ENCODE assay signal across 5 worm cellular contexts in genomic region chrII:221212-221611, ce11.
TF ChIP-seq lines count a peak whose summit lies in the region.

No protein-coding gene starts in this region.

TF ChIP-seq in whole organism, L1 larva, 84 proteins besides CTCF, POLR2A, EP300 and RAD21 (continues in another document):
- peak; percentile 70 for TF ChIP-seq nhr-90 (tag; optimal IDR thresholded peaks at IDR 0.05; lab: Kevin White, UChicago; ENCODE audit: poor library complexity)
- TF ChIP-seq lin-35 (GFP tag; optimal IDR thresholded peaks at IDR 0.05; lab: Kevin White, UChicago) = peak; percentile 81 to 85
- no peak for TF ChIP-seq nhr-237 (tag; optimal IDR thresholded peaks at IDR 0.05; lab: Kevin White, UChicago)
- TF ChIP-seq zag-1 (tag; optimal IDR thresholded peaks at IDR 0.05; lab: Kevin White, UChicago) = no peak
- peak; percentile 90 for TF ChIP-seq nhr-71 (tag; optimal IDR thresholded peaks at IDR 0.05; lab: Kevin White, UChicago)
- peak; percentile 48 for TF ChIP-seq dsc-1 (tag; optimal IDR thresholded peaks at IDR 0.05; lab: Kevin White, UChicago)
- peak; percentile 82 to 89 for TF ChIP-seq efl-1 (optimal IDR thresholded peaks at IDR 0.05; lab: Kevin White, UChicago)
- TF ChIP-seq efl-1 (GFP tag; optimal IDR thresholded peaks at IDR 0.05 in 1 of 2; lab: Kevin White, UChicago) = peak; percentile 72 to 97
- peak; percentile 72 for TF ChIP-seq lin-13 (GFP tag; optimal IDR thresholded peaks at IDR 0.05; lab: Kevin White, UChicago)
- peak in 3 of 6 experiments; percentile 7 to 25 (median 15) for TF ChIP-seq elt-3 (tag; optimal IDR thresholded peaks at IDR 0.05; lab: Kevin White, UChicago)
- peak; percentile 38 for TF ChIP-seq fos-1 (tag; optimal IDR thresholded peaks at IDR 0.05; lab: Kevin White, UChicago)
- TF ChIP-seq jun-1 (tag; optimal IDR thresholded peaks at IDR 0.05; lab: Kevin White, UChicago) = peak; percentile 54
- TF ChIP-seq skn-1 (tag; optimal IDR thresholded peaks at IDR 0.05; lab: Kevin White, UChicago) = peak; percentile 72
- peak; percentile 71 for TF ChIP-seq swsn-7 (tag; optimal IDR thresholded peaks at IDR 0.05; lab: Kevin White, UChicago)
- no peak for TF ChIP-seq mab-9 (GFP tag; IDR thresholded peaks at IDR 0.05; lab: Robert Waterston, UW)
- no peak for TF ChIP-seq efl-3 (GFP tag; optimal IDR thresholded peaks at IDR 0.05; lab: Kevin White, UChicago)
- TF ChIP-seq rnt-1 (tag; optimal IDR thresholded peaks at IDR 0.05; lab: Kevin White, UChicago) = peak; percentile 76
- peak; percentile 26; the same call in 1 of the 2 replicates for TF ChIP-seq isw-1 (GFP tag; IDR thresholded peaks at IDR 0.05; lab: Robert Waterston, UW)

TF ChIP-seq in whole organism, L3 larva, 47 proteins besides CTCF, POLR2A, EP300 and RAD21 (continues in another document):
- TF ChIP-seq nhr-77 (tag; optimal IDR thresholded peaks at IDR 0.05; lab: Kevin White, UChicago) (no peak), mdl-1 (tag; optimal IDR thresholded peaks at IDR 0.05; lab: Kevin White, UChicago) (peak; percentile 40), lin-39 (tag; optimal IDR thresholded peaks at IDR 0.05; lab: Kevin White, UChicago) (peak; percentile 95), nhr-23 (tag; optimal IDR thresholded peaks at IDR 0.05; lab: Kevin White, UChicago) (peak; percentile 81), skn-1 (tag; optimal IDR thresholded peaks at IDR 0.05; lab: Kevin White, UChicago) (peak; percentile 37), pqm-1 (tag; optimal IDR thresholded peaks at IDR 0.05; lab: Kevin White, UChicago) (peak; percentile 46), jun-1 (tag; optimal IDR thresholded peaks at IDR 0.05; lab: Kevin White, UChicago) (peak; percentile 81), R02D3.7 (tag; optimal IDR thresholded peaks at IDR 0.05; lab: Kevin White, UChicago) (peak; percentile 3), fkh-10 (GFP tag; optimal IDR thresholded peaks at IDR 0.05; lab: Kevin White, UChicago) (no peak), nhr-25 (tag; optimal IDR thresholded peaks at IDR 0.05; lab: Kevin White, UChicago) (peak; percentile 96), ama-1 (optimal IDR thresholded peaks at IDR 0.05; lab: Kevin White, UChicago) (peak; percentile 41), lsy-12 (tag; optimal IDR thresholded peaks at IDR 0.05; lab: Kevin White, UChicago) (peak; percentile 34), nhr-76 (tag; optimal IDR thresholded peaks at IDR 0.05; lab: Kevin White, UChicago) (no peak), tbx-2 (tag; optimal IDR thresholded peaks at IDR 0.05; lab: Kevin White, UChicago) (peak; percentile 58), snpc-4 (tag; optimal IDR thresholded peaks at IDR 0.05; lab: Kevin White, UChicago) (peak; percentile 37), hmg-11 (tag; optimal IDR thresholded peaks at IDR 0.05; lab: Kevin White, UChicago) (peak; percentile 85), ZK546.5 (tag; optimal IDR thresholded peaks at IDR 0.05; lab: Kevin White, UChicago) (no peak), pha-4 (tag; optimal IDR thresholded peaks at IDR 0.05; lab: Kevin White, UChicago) (peak; percentile 47), ceh-82 (tag; optimal IDR thresholded peaks at IDR 0.05; lab: Kevin White, UChicago) (no peak)

TF ChIP-seq in whole organism, early embryonic, 17 proteins besides CTCF, POLR2A, EP300 and RAD21:
- TF ChIP-seq B0310.2 (tag; optimal IDR thresholded peaks at IDR 0.05; lab: Kevin White, UChicago) (no peak), hmg-4 (GFP tag; optimal IDR thresholded peaks at IDR 0.05; lab: Kevin White, UChicago) (peak; percentile 58), aly-1 (tag; optimal IDR thresholded peaks at IDR 0.05; lab: Kevin White, UChicago) (peak; percentile 45)

TF ChIP-seq in whole organism, midembryonic, 9 proteins besides CTCF, POLR2A, EP300 and RAD21:
- TF ChIP-seq cog-1 (tag; optimal IDR thresholded peaks at IDR 0.05; lab: Kevin White, UChicago) = peak; percentile 20
- no peak for TF ChIP-seq ztf-23 (GFP tag; IDR thresholded peaks at IDR 0.05; lab: Robert Waterston, UW)
- no peak for TF ChIP-seq ztf-29 (GFP tag; IDR thresholded peaks at IDR 0.05; lab: Robert Waterston, UW)
- TF ChIP-seq T22C8.4 (GFP tag; IDR thresholded peaks at IDR 0.05; lab: Robert Waterston, UW) = no peak
- TF ChIP-seq med-1 (GFP tag; optimal IDR thresholded peaks at IDR 0.05; lab: Kevin White, UChicago; ENCODE audit: insufficient read depth) = no peak
- 0 out of 2 replicates have a peak, but pooled peaks have one; percentile 24 for TF ChIP-seq tab-1 (GFP tag; IDR thresholded peaks at IDR 0.05; lab: Robert Waterston, UW)
- 0 out of 2 replicates have a peak, but pooled peaks have one; percentile 58 for TF ChIP-seq flt-1 (GFP tag; IDR thresholded peaks at IDR 0.05; lab: Robert Waterston, UW)
TF ChIP-seq in whole organism, midembryonic: peak in this region for 3.

TF ChIP-seq in whole organism, young adult, 124 proteins besides CTCF, POLR2A, EP300 and RAD21 (continues in another document):
- peak; percentile 86 for TF ChIP-seq attf-5 (GFP tag; optimal IDR thresholded peaks at IDR 0.05; lab: Kevin White, UChicago)
- peak; percentile 65; the same call in 1 of the 2 replicates for TF ChIP-seq nfyb-1 (GFP tag; IDR thresholded peaks at IDR 0.05; lab: Robert Waterston, UW)
- no peak for TF ChIP-seq ztf-6 (GFP tag; IDR thresholded peaks at IDR 0.05; lab: Robert Waterston, UW)
- no peak for TF ChIP-seq athp-1 (tag; optimal IDR thresholded peaks at IDR 0.05; lab: Kevin White, UChicago)
- TF ChIP-seq ama-1 (optimal IDR thresholded peaks at IDR 0.05; lab: Kevin White, UChicago) = no peak
- peak in 1 of 2 experiments; percentile 74 for TF ChIP-seq ama-1 (GFP tag; optimal IDR thresholded peaks at IDR 0.05; lab: Kevin White, UChicago)
- TF ChIP-seq repo-1 (tag; optimal IDR thresholded peaks at IDR 0.05; lab: Kevin White, UChicago) = peak; percentile 41
- TF ChIP-seq lin-35 (GFP tag; optimal IDR thresholded peaks at IDR 0.05; lab: Kevin White, UChicago) = peak in 1 of 3 experiments; percentile 51
- TF ChIP-seq lin-26 (GFP tag; IDR thresholded peaks at IDR 0.05; lab: Robert Waterston, UW) = peak; percentile 69; the same call in 1 of the 2 replicates
- 0 out of 2 replicates have a peak, but pooled peaks have one; percentile 36 for TF ChIP-seq madf-3 (GFP tag; IDR thresholded peaks at IDR 0.05; lab: Robert Waterston, UW)
- TF ChIP-seq lsy-27 (tag; optimal IDR thresholded peaks at IDR 0.05; lab: Kevin White, UChicago; ENCODE audit: borderline replicate concordance, insufficient read depth) = no peak
- TF ChIP-seq Y79H2A.3 (GFP tag; conservative IDR thresholded peaks at IDR 0.05; lab: Robert Waterston, UW) = no peak
- TF ChIP-seq zim-3 (tag; optimal IDR thresholded peaks at IDR 0.05; lab: Kevin White, UChicago) = no peak
- no peak for TF ChIP-seq ZK185.1 (tag; optimal IDR thresholded peaks at IDR 0.05; lab: Kevin White, UChicago; ENCODE audit: poor library complexity, severe bottlenecking)
- TF ChIP-seq nhr-80 (tag; optimal IDR thresholded peaks at IDR 0.05; lab: Kevin White, UChicago) = peak; percentile 67
- TF ChIP-seq cebp-2 (GFP tag; IDR thresholded peaks at IDR 0.05; lab: Robert Waterston, UW) = no peak
- peak; percentile 38 for TF ChIP-seq tlf-1 (GFP tag; optimal IDR thresholded peaks at IDR 0.05; lab: Kevin White, UChicago)
- 0 out of 2 replicates have a peak, but pooled peaks have one; percentile 37 for TF ChIP-seq sea-2 (GFP tag; IDR thresholded peaks at IDR 0.05; lab: Robert Waterston, UW)
- no peak for TF ChIP-seq nfya-1 (tag; optimal IDR thresholded peaks at IDR 0.05; lab: Kevin White, UChicago; ENCODE audit: borderline replicate concordance, insufficient read depth)
- TF ChIP-seq unc-130 (GFP tag; optimal IDR thresholded peaks at IDR 0.05; lab: Kevin White, UChicago) = no peak
- 0 out of 2 replicates have a peak, but pooled peaks have one; percentile 39 for TF ChIP-seq lir-1 (GFP tag; conservative IDR thresholded peaks at IDR 0.05; lab: Robert Waterston, UW)
- peak; percentile 96 for TF ChIP-seq zfh-2 (GFP tag; conservative IDR thresholded peaks at IDR 0.05; lab: Robert Waterston, UW)
- peak; percentile 84 for TF ChIP-seq mcd-1 (GFP tag; IDR thresholded peaks at IDR 0.05; lab: Robert Waterston, UW)
- TF ChIP-seq ztf-25 (GFP tag; IDR thresholded peaks at IDR 0.05; lab: Robert Waterston, UW) = no peak
- no peak for TF ChIP-seq snpc-4 (GFP tag; optimal IDR thresholded peaks at IDR 0.05; lab: Kevin White, UChicago)
- TF ChIP-seq snpc-4 (tag; optimal IDR thresholded peaks at IDR 0.05; lab: Kevin White, UChicago) = peak in 3 of 4 experiments; percentile 4 to 67 (median 31)
- peak; percentile 67 for TF ChIP-seq K12H6.12 (tag; optimal IDR thresholded peaks at IDR 0.05; lab: Kevin White, UChicago)
- TF ChIP-seq egl-44 (GFP tag; IDR thresholded peaks at IDR 0.05; lab: Robert Waterston, UW) = no peak
- no peak for TF ChIP-seq F57C9.4 (tag; optimal IDR thresholded peaks at IDR 0.05; lab: Kevin White, UChicago)
- TF ChIP-seq dox-1 (GFP tag; IDR thresholded peaks at IDR 0.05; lab: Robert Waterston, UW) = peak; percentile 64; the same call in 1 of the 2 replicates
- TF ChIP-seq nhr-90 (tag; optimal IDR thresholded peaks at IDR 0.05; lab: Kevin White, UChicago) = no peak
- peak; percentile 32 for TF ChIP-seq chd-7 (tag; optimal IDR thresholded peaks at IDR 0.05; lab: Kevin White, UChicago)
- TF ChIP-seq rcor-1 (GFP tag; IDR thresholded peaks at IDR 0.05; lab: Robert Waterston, UW) = peak; percentile 38; the same call in 1 of the 2 replicates
- TF ChIP-seq Y53F4B.3 (GFP tag; IDR thresholded peaks at IDR 0.05; lab: Robert Waterston, UW) = no peak
- TF ChIP-seq T07F8.4 (tag; optimal IDR thresholded peaks at IDR 0.05; lab: Kevin White, UChicago) = no peak
- TF ChIP-seq let-607 (tag; optimal IDR thresholded peaks at IDR 0.05; lab: Kevin White, UChicago) = peak in 1 of 2 experiments; percentile 32
- TF ChIP-seq ztf-26 (tag; optimal IDR thresholded peaks at IDR 0.05; lab: Kevin White, UChicago) = peak; percentile 71
- TF ChIP-seq hmg-1.2 (GFP tag; IDR thresholded peaks at IDR 0.05; lab: Robert Waterston, UW) = peak; percentile 79; the same call in 1 of the 2 replicates
- no peak for TF ChIP-seq ztf-22 (GFP tag; optimal IDR thresholded peaks at IDR 0.05; lab: Kevin White, UChicago)
- peak; percentile 46 for TF ChIP-seq atf-7 (tag; optimal IDR thresholded peaks at IDR 0.05; lab: Kevin White, UChicago)
- no peak for TF ChIP-seq C17E4.6 (GFP tag; IDR thresholded peaks at IDR 0.05; lab: Robert Waterston, UW)
- TF ChIP-seq Y53G8AR.9 (GFP tag; conservative IDR thresholded peaks at IDR 0.05; lab: Robert Waterston, UW) = no peak
- peak; percentile 11 for TF ChIP-seq sdz-38 (tag; optimal IDR thresholded peaks at IDR 0.05; lab: Kevin White, UChicago)
- TF ChIP-seq F57A8.1 (GFP tag; optimal IDR thresholded peaks at IDR 0.05; lab: Kevin White, UChicago) = no peak
- no peak for TF ChIP-seq B0019.2 (GFP tag; conservative IDR thresholded peaks at IDR 0.05; lab: Robert Waterston, UW)
- TF ChIP-seq F23B12.7 (tag; optimal IDR thresholded peaks at IDR 0.05; lab: Kevin White, UChicago; ENCODE audit: insufficient read depth) = no peak

Comparison
In these comparisons a context has a peak if more than half of its experiments do, and no peak if none do; other contexts are left out.
1. Of the 8 proteins assayed by ChIP-seq in both whole organism, young adult and whole organism, L1 larva: peak only in whole organism, young adult: snpc-4; only in whole organism, L1 larva: dpl-1, efl-1 and nhr-90; in both: none; in neither: 2; mixed calls (peak in some experiments, not most) for 2.